Worm (Caenorhabditis elegans) whole organism, midembryonic: ENCODE data around the gene ptp-8.

Experiments used
- T22C8.4 ChIP-seq: fragments of 200-800 bp; sonication (Bioruptor generic); IDR thresholded peaks from 2 replicates; pipeline ENCODE4 v1.3.6; 2022; ENCODE audit warnings: missing genetic modification characterization, missing compliant biosample characterization
- cog-1 ChIP-seq: sonication (generic microtip); optimal IDR thresholded peaks from 2 replicates; lab custom pipeline; 2016; ENCODE audit warnings: missing genetic modification characterization, missing compliant biosample characterization
- flt-1 ChIP-seq: fragments of 200-800 bp; sonication (Bioruptor generic); IDR thresholded peaks from 2 replicates; pipeline ENCODE4 v1.3.6; 2022; ENCODE audit warnings: missing genetic modification characterization, missing compliant biosample characterization
- klf-2 ChIP-seq: fragments of 200-800 bp; sonication (Bioruptor generic); conservative IDR thresholded peaks from 2 replicates; pipeline ENCODE4 v1.3.6; 2022; ENCODE audit warnings: missing genetic modification reagents, missing genetic modification characterization, missing compliant biosample characterization
- med-1 ChIP-seq: sonication (generic microtip); optimal IDR thresholded peaks from 2 replicates; lab custom pipeline; 2017; ENCODE audit warnings: missing genetic modification characterization, mild to moderate bottlenecking, missing compliant biosample characterization, antibody characterized with exemption, missing genetic modification reagents; ENCODE audit not compliant: insufficient read depth
- ref-1 ChIP-seq: fragments of 200-800 bp; sonication (Bioruptor generic); conservative IDR thresholded peaks from 2 replicates; pipeline ENCODE4 v1.3.6; 2022; ENCODE audit warnings: missing genetic modification reagents, missing genetic modification characterization, missing compliant biosample characterization
- tab-1 ChIP-seq: fragments of 200-800 bp; sonication (Bioruptor generic); IDR thresholded peaks from 2 replicates; pipeline ENCODE4 v1.3.6; 2022; ENCODE audit warnings: missing genetic modification characterization, missing compliant biosample characterization
- ztf-29 ChIP-seq: fragments of 200-800 bp; sonication (Bioruptor generic); IDR thresholded peaks from 2 replicates; pipeline ENCODE4 v1.3.6; 2022; ENCODE audit warnings: missing genetic modification reagents, missing genetic modification characterization, missing compliant biosample characterization

- TF ChIP-seq flt-1 (GFP tag; lab: Robert Waterston, UW) = no peak
- TF ChIP-seq T22C8.4 (GFP tag; lab: Robert Waterston, UW) = no peak
- no peak for TF ChIP-seq tab-1 (GFP tag; lab: Robert Waterston, UW)
- no peak for TF ChIP-seq klf-2 (GFP tag; lab: Robert Waterston, UW)
- TF ChIP-seq ztf-29 = no peak
- no peak for TF ChIP-seq med-1 (GFP tag; lab: Kevin White, UChicago)
- no peak for TF ChIP-seq cog-1
- TF ChIP-seq ref-1 = no peak
Measured at ce11 chrIV:7391534-7392343, 9.9 kb downstream of the ptp-8 start.
